Fruit fly (Drosophila melanogaster) whole organism, embryonic: Measurements from ENCODE around the gene RfC4.

ENCODE experiments used
- CG12659 ChIP-seq: fragments of 200-800 bp; sonication (Bioruptor generic); optimal IDR thresholded peaks from 3 replicates; lab custom pipeline; 2017; ENCODE audit warnings: mild to moderate bottlenecking, missing biosample characterization, missing genetic modification reagents, missing genetic modification characterization
- CG12942 ChIP-seq: fragments of 200-800 bp; sonication (Bioruptor generic); optimal IDR thresholded peaks from 3 replicates; lab custom pipeline; 2016; ENCODE audit warnings: missing biosample characterization, missing genetic modification characterization
- CG2202 ChIP-seq: fragments of 200-800 bp; sonication (Bioruptor generic); optimal IDR thresholded peaks from 2 replicates; lab custom pipeline; 2018; ENCODE audit warnings: missing biosample characterization, mild to moderate bottlenecking, missing genetic modification characterization
- CG2678 ChIP-seq: fragments of 200-800 bp; sonication (Bioruptor generic); optimal IDR thresholded peaks from 3 replicates; lab custom pipeline; 2019; ENCODE audit warnings: missing biosample characterization, mild to moderate bottlenecking, missing genetic modification characterization, moderate library complexity
- CG32767 ChIP-seq: fragments of 200-800 bp; sonication (Bioruptor generic); IDR thresholded peaks from 2 replicates; pipeline ENCODE4 v1.3.6; 2022; ENCODE audit warnings: missing biosample characterization, missing genetic modification characterization
- CG4707 ChIP-seq: fragments of 200-800 bp; sonication (Bioruptor generic); optimal IDR thresholded peaks from 2 replicates; lab custom pipeline; 2018; ENCODE audit warnings: missing biosample characterization, mild to moderate bottlenecking, missing genetic modification characterization, moderate library complexity
- CG6689 ChIP-seq: fragments of 200-800 bp; sonication (Bioruptor generic); IDR thresholded peaks from 2 replicates; pipeline ENCODE4 v1.3.6; 2022; ENCODE audit warnings: missing biosample characterization, missing genetic modification characterization
- D19A ChIP-seq: fragments of 200-800 bp; optimal IDR thresholded peaks from 3 replicates; lab custom pipeline; 2019; ENCODE audit warnings: missing biosample characterization, mild to moderate bottlenecking, missing genetic modification characterization, moderate library complexity
- Nf-YB ChIP-seq: fragments of 200-800 bp; sonication (Bioruptor generic); optimal IDR thresholded peaks from 3 replicates; lab custom pipeline; 2019; ENCODE audit warnings: missing biosample characterization, mild to moderate bottlenecking, missing genetic modification characterization, moderate library complexity
- Nf-YC ChIP-seq: fragments of 200-800 bp; optimal IDR thresholded peaks from 3 replicates; lab custom pipeline; 2019; ENCODE audit warnings: missing biosample characterization, mild to moderate bottlenecking, missing genetic modification characterization, moderate library complexity
- Pdp1 ChIP-seq, 2 experiments: fragments of 200-800 bp; sonication (Bioruptor generic); optimal IDR thresholded peaks; 3 replicates each; lab custom pipeline; 2016; ENCODE audit warnings: missing biosample characterization in 2 of 2, missing genetic modification characterization in 2 of 2, mild to moderate bottlenecking in 1 of 2, moderate library complexity in 1 of 2
- ewg ChIP-seq: fragments of 200-800 bp; sonication (Bioruptor generic); optimal IDR thresholded peaks from 3 replicates; lab custom pipeline; 2017; ENCODE audit warnings: mild to moderate bottlenecking, missing biosample characterization, missing genetic modification reagents, missing genetic modification characterization
- onecut ChIP-seq: fragments of 200-800 bp; sonication (Bioruptor generic); IDR thresholded peaks from 2 replicates; pipeline ENCODE4 v1.3.6; 2022; ENCODE audit warnings: missing biosample characterization, missing genetic modification characterization
- pb ChIP-seq: fragments of 200-800 bp; sonication (Bioruptor generic); optimal IDR thresholded peaks from 3 replicates; lab custom pipeline; 2016; ENCODE audit warnings: missing biosample characterization, missing genetic modification characterization

Gene RfC4

dm6 chr3L:4085867-4086266 lies 50.0 kb downstream of the RfC4 start:
- TF ChIP-seq pb (GFP tag; lab: Kevin White, UChicago) (no peak), Nf-YB (GFP tag; lab: Kevin White, UChicago) (peak; percentile 30), CG6689 (no peak), CG4707 (GFP tag; lab: Kevin White, UChicago) (no peak), D19A (tag; lab: Kevin White, UChicago) (no peak), CG12659 (GFP tag; lab: Kevin White, UChicago) (no peak), CG32767 (GFP tag; lab: Robert Waterston, UW) (peak; percentile 43; the same call in 1 of the 2 replicates), ewg (GFP tag; lab: Kevin White, UChicago) (peak; percentile 76), onecut (peak; percentile 52), Pdp1 (GFP tag; optimal IDR thresholded peaks at IDR 0.05; lab: Kevin White, UChicago) (peak in 1 of 2 experiments; percentile 57), Nf-YC (peak; percentile 77), CG2202 (tag; lab: Kevin White, UChicago) (no peak), CG2678 (tag; lab: Kevin White, UChicago) (no peak), CG12942 (GFP tag; lab: Kevin White, UChicago) (no peak)
- TF ChIP-seq, all 482 proteins: peak for 6
